Fruit fly (Drosophila melanogaster) whole organism, embryonic: ENCODE data around the gene CG8668.

Experiments
- Atf3 ChIP-seq: fragments of 200-800 bp; sonication (Bioruptor generic); optimal IDR thresholded peaks from 3 replicates; lab custom pipeline; 2016; ENCODE audit warnings: missing biosample characterization, missing genetic modification characterization
- Awh ChIP-seq: fragments of 200-800 bp; sonication (Bioruptor generic); IDR thresholded peaks from 2 replicates; pipeline ENCODE4, ENCODE4 v1.3.6; 2022; ENCODE audit warnings: missing biosample characterization, missing genetic modification characterization
- CG11247 ChIP-seq: fragments of 200-800 bp; sonication (Bioruptor generic); IDR thresholded peaks from 2 replicates; pipeline ENCODE4 v1.3.6; 2022; ENCODE audit warnings: missing biosample characterization, missing genetic modification characterization
- CG11695 ChIP-seq: fragments of 200-800 bp; sonication (Bioruptor generic); IDR thresholded peaks from 3 replicates; pipeline ENCODE4 v1.3.6; 2022; ENCODE audit warnings: missing biosample characterization, missing genetic modification characterization
- CG12155 ChIP-seq: fragments of 200-800 bp; sonication (Bioruptor generic); optimal IDR thresholded peaks from 3 replicates; lab custom pipeline; 2016; ENCODE audit warnings: missing biosample characterization, missing genetic modification characterization
- CG12236 ChIP-seq: fragments of 200-800 bp; sonication (Bioruptor generic); optimal IDR thresholded peaks from 2 replicates; lab custom pipeline; 2016; ENCODE audit warnings: missing biosample characterization, missing genetic modification characterization
- CG1233 ChIP-seq: fragments of 200-800 bp; sonication (Bioruptor generic); optimal IDR thresholded peaks from 4 replicates; lab custom pipeline; 2018; ENCODE audit warnings: missing biosample characterization, mild to moderate bottlenecking, missing genetic modification characterization
- CG12659 ChIP-seq: fragments of 200-800 bp; sonication (Bioruptor generic); optimal IDR thresholded peaks from 3 replicates; lab custom pipeline; 2017; ENCODE audit warnings: mild to moderate bottlenecking, missing biosample characterization, missing genetic modification reagents, missing genetic modification characterization
- CG13624 ChIP-seq: fragments of 200-800 bp; sonication (Bioruptor generic); optimal IDR thresholded peaks from 2 replicates; lab custom pipeline; 2016; ENCODE audit warnings: missing biosample characterization, missing genetic modification characterization
- CG14860 ChIP-seq: fragments of 200-800 bp; sonication (Bioruptor generic); IDR thresholded peaks from 3 replicates; pipeline ENCODE4 v1.3.6; 2022; ENCODE audit warnings: missing biosample characterization, missing genetic modification characterization; ENCODE audit not compliant: partially characterized antibody
- CG17328 ChIP-seq: fragments of 200-800 bp; sonication (Bioruptor generic); IDR thresholded peaks from 2 replicates; pipeline ENCODE4 v1.3.6; 2022; ENCODE audit warnings: missing biosample characterization, missing genetic modification characterization
- CG1792 ChIP-seq: fragments of 200-800 bp; sonication (Bioruptor generic); optimal IDR thresholded peaks from 2 replicates; lab custom pipeline; 2016; ENCODE audit warnings: missing biosample characterization, missing genetic modification characterization
- CG2120 ChIP-seq: fragments of 200-800 bp; sonication (Bioruptor generic); optimal IDR thresholded peaks from 3 replicates; lab custom pipeline; 2016; ENCODE audit warnings: missing biosample characterization, missing genetic modification characterization
- CG2202 ChIP-seq: fragments of 200-800 bp; sonication (Bioruptor generic); optimal IDR thresholded peaks from 2 replicates; lab custom pipeline; 2018; ENCODE audit warnings: missing biosample characterization, mild to moderate bottlenecking, missing genetic modification characterization
- CG32772 ChIP-seq: fragments of 200-800 bp; sonication (Bioruptor generic); IDR thresholded peaks from 2 replicates; pipeline ENCODE4 v1.3.6; 2022; ENCODE audit warnings: missing biosample characterization, missing genetic modification characterization
- CG4360 ChIP-seq: fragments of 200-800 bp; sonication (Bioruptor generic); IDR thresholded peaks from 2 replicates; pipeline ENCODE4 v1.3.6; 2022; ENCODE audit warnings: missing biosample characterization, missing genetic modification characterization
- CG43689 ChIP-seq: fragments of 200-800 bp; sonication (Bioruptor generic); IDR thresholded peaks from 2 replicates; pipeline ENCODE4 v1.3.6; 2022; ENCODE audit warnings: missing biosample characterization, missing genetic modification characterization
- CG6254 ChIP-seq: fragments of 200-800 bp; sonication (Bioruptor generic); optimal IDR thresholded peaks from 3 replicates; lab custom pipeline; 2017; ENCODE audit warnings: mild to moderate bottlenecking, missing biosample characterization, missing genetic modification reagents, missing genetic modification characterization
- CG6854 ChIP-seq: fragments of 200-800 bp; sonication (Bioruptor generic); optimal IDR thresholded peaks from 3 replicates; lab custom pipeline; 2017; ENCODE audit warnings: missing biosample characterization, mild to moderate bottlenecking, missing genetic modification characterization
- CG7745 ChIP-seq: fragments of 200-800 bp; sonication (Bioruptor generic); optimal IDR thresholded peaks from 2 replicates; lab custom pipeline; 2018; ENCODE audit warnings: missing biosample characterization, mild to moderate bottlenecking, missing genetic modification characterization, moderate library complexity
- CG7928 ChIP-seq: fragments of 200-800 bp; sonication (Bioruptor generic); optimal IDR thresholded peaks from 2 replicates; lab custom pipeline; 2017; ENCODE audit warnings: missing biosample characterization, mild to moderate bottlenecking, missing genetic modification characterization
- CG8478 ChIP-seq: fragments of >200 bp; optimal IDR thresholded peaks from 2 replicates; lab custom pipeline; 2018
- CHES-1-like ChIP-seq: fragments of 200-800 bp; sonication (Bioruptor generic); optimal IDR thresholded peaks from 2 replicates; lab custom pipeline; 2016; ENCODE audit warnings: missing biosample characterization, missing genetic modification characterization
- Dip2 ChIP-seq: fragments of 200-800 bp; sonication (Bioruptor generic); IDR thresholded peaks from 2 replicates; pipeline ENCODE4 v1.3.6; 2022; ENCODE audit warnings: missing biosample characterization, missing genetic modification characterization
- HLH3B ChIP-seq: fragments of 200-800 bp; sonication (Bioruptor generic); IDR thresholded peaks from 2 replicates; pipeline ENCODE4 v1.3.6; 2022; ENCODE audit warnings: missing biosample characterization, missing genetic modification characterization
- Lhr ChIP-seq: fragments of 200-800 bp; sonication (Bioruptor generic); optimal IDR thresholded peaks from 3 replicates; lab custom pipeline; 2017; ENCODE audit warnings: mild to moderate bottlenecking, missing biosample characterization, missing genetic modification reagents, missing genetic modification characterization
- Mrtf ChIP-seq: fragments of 200-800 bp; sonication (Bioruptor generic); IDR thresholded peaks from 3 replicates; pipeline ENCODE4 v1.3.6; 2022; ENCODE audit warnings: missing biosample characterization, missing genetic modification characterization
- NC2α ChIP-seq: fragments of 200-800 bp; sonication (Bioruptor generic); optimal IDR thresholded peaks from 2 replicates; lab custom pipeline; 2016; ENCODE audit warnings: missing biosample characterization, missing genetic modification characterization
- Neu2 ChIP-seq: fragments of 200-800 bp; sonication (Bioruptor generic); optimal IDR thresholded peaks from 3 replicates; lab custom pipeline; 2016; ENCODE audit warnings: missing biosample characterization, missing genetic modification characterization, borderline replicate concordance
- Oaz ChIP-seq: fragments of 200-800 bp; sonication (Bioruptor generic); IDR thresholded peaks from 2 replicates; pipeline ENCODE4 v1.3.6; 2022; ENCODE audit warnings: missing biosample characterization, missing genetic modification characterization
- Rfx ChIP-seq: fragments of 200-800 bp; sonication (Bioruptor generic); IDR thresholded peaks from 2 replicates; pipeline ENCODE4 v1.3.6; 2022; ENCODE audit warnings: missing biosample characterization, missing genetic modification characterization
- Usf ChIP-seq: fragments of 200-800 bp; sonication (Bioruptor generic); optimal IDR thresholded peaks from 2 replicates; lab custom pipeline; 2017; ENCODE audit warnings: missing genotype, missing biosample characterization, missing genetic modification characterization
- Xrp1 ChIP-seq: fragments of 200-800 bp; sonication (Bioruptor generic); IDR thresholded peaks from 2 replicates; pipeline ENCODE4 v1.3.6; 2022; ENCODE audit warnings: missing biosample characterization, missing genetic modification characterization
- az2 ChIP-seq: fragments of 200-800 bp; sonication (Bioruptor generic); optimal IDR thresholded peaks from 3 replicates; lab custom pipeline; 2016; ENCODE audit warnings: missing biosample characterization, missing genetic modification characterization
- br ChIP-seq: fragments of >200 bp; optimal IDR thresholded peaks from 2 replicates; lab custom pipeline; 2017
- chm ChIP-seq: fragments of 200-800 bp; sonication (Bioruptor generic); IDR thresholded peaks from 2 replicates; pipeline ENCODE4 v1.3.6; 2022; ENCODE audit warnings: missing biosample characterization, missing genetic modification characterization
- disco-r ChIP-seq: fragments of 200-800 bp; sonication (Bioruptor generic); optimal IDR thresholded peaks from 2 replicates; lab custom pipeline; 2016; ENCODE audit warnings: missing biosample characterization, missing genetic modification characterization
- dysf ChIP-seq: fragments of 200-800 bp; sonication (Bioruptor generic); IDR thresholded peaks from 3 replicates; pipeline ENCODE4 v1.3.6; 2022; ENCODE audit warnings: missing biosample characterization, missing genetic modification characterization
- emc ChIP-seq: fragments of 200-800 bp; sonication (Bioruptor generic); optimal IDR thresholded peaks from 2 replicates; lab custom pipeline; 2016; ENCODE audit warnings: missing biosample characterization, missing genetic modification characterization
- grau ChIP-seq: fragments of 200-800 bp; optimal IDR thresholded peaks from 3 replicates; lab custom pipeline; 2019; ENCODE audit warnings: missing biosample characterization, mild to moderate bottlenecking, missing genetic modification characterization, moderate library complexity
- ind ChIP-seq: fragments of 200-800 bp; sonication (Bioruptor generic); optimal IDR thresholded peaks from 3 replicates; lab custom pipeline; 2016; ENCODE audit warnings: missing biosample characterization, missing genetic modification characterization
- klu ChIP-seq: fragments of 200-800 bp; sonication (Bioruptor generic); IDR thresholded peaks from 2 replicates; pipeline ENCODE4 v1.3.6; 2022; ENCODE audit warnings: missing biosample characterization, missing genetic modification characterization
- lbe ChIP-seq: fragments of 200-800 bp; sonication (Bioruptor generic); optimal IDR thresholded peaks from 2 replicates; lab custom pipeline; 2016; ENCODE audit warnings: missing biosample characterization, mild to moderate bottlenecking, missing genetic modification characterization
- maf-S ChIP-seq: fragments of 200-800 bp; sonication (Bioruptor generic); optimal IDR thresholded peaks from 2 replicates; lab custom pipeline; 2016; ENCODE audit warnings: missing biosample characterization, missing genetic modification characterization
- nom ChIP-seq: fragments of 200-800 bp; sonication (Bioruptor generic); optimal IDR thresholded peaks from 2 replicates; lab custom pipeline; 2017; ENCODE audit warnings: missing biosample characterization, missing genetic modification characterization, mild to moderate bottlenecking, moderate library complexity, missing genetic modification reagents
- peb ChIP-seq: fragments of 200-800 bp; sonication (Bioruptor generic); IDR thresholded peaks from 2 replicates; pipeline ENCODE4 v1.3.6; 2022; ENCODE audit warnings: missing biosample characterization, missing genetic modification characterization
- ranshi ChIP-seq: fragments of 200-800 bp; sonication (Bioruptor generic); IDR thresholded peaks from 2 replicates; pipeline ENCODE4 v1.3.6; 2022; ENCODE audit warnings: missing biosample characterization, missing genetic modification characterization
- sens-2 ChIP-seq: fragments of 200-800 bp; sonication (Bioruptor generic); IDR thresholded peaks from 2 replicates; pipeline ENCODE4 v1.3.6; 2022; ENCODE audit warnings: missing biosample characterization, missing genetic modification characterization
- sob ChIP-seq: fragments of 200-800 bp; sonication (Bioruptor generic); IDR thresholded peaks from 2 replicates; pipeline ENCODE4 v1.3.6; 2022; ENCODE audit warnings: missing biosample characterization, missing genetic modification characterization
- ssp ChIP-seq: fragments of 200-800 bp; sonication (Bioruptor generic); IDR thresholded peaks from 2 replicates; pipeline ENCODE4 v1.3.6; 2022; ENCODE audit warnings: missing biosample characterization, missing genetic modification characterization
- tio ChIP-seq: fragments of 200-800 bp; sonication (Bioruptor generic); optimal IDR thresholded peaks from 2 replicates; lab custom pipeline; 2017; ENCODE audit warnings: missing biosample characterization, missing genetic modification characterization, inconsistent platforms
- z ChIP-seq: fragments of 200-800 bp; sonication (Bioruptor generic); IDR thresholded peaks from 3 replicates; pipeline ENCODE4 v1.3.6; 2022; ENCODE audit warnings: missing biosample characterization, missing genetic modification characterization

CG8668 gene

DNA sequence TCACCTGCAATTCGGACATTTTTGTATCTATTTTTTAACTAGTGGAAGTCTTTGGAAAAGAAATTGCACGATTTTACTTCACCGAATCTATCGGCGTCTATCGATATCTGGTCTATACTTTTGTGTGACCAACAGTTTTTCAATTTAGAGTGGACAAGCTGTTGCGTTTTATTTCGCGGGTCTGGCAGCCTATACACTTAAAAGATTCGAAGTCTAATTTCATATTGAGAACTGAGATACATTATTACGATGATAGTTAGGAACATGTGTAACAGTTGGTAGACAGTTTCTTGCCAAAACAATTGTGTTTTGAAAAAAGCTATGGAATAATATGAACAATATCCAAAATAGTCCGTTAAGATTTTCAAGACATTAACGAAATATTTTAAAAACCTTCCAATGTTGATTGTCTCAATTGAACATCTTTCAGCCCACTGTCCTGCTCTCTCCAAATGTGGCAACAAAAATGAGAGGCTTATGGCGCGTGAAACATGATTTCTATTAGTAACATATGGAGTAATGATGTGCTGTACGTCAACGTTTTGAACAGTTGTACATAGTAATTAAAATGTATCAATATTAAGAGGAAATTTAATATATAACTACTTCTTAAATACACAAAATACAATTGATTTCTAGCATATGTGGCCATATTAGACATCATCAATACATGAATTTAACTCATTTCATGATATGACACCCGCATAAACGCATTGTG, 35.7 kb downstream of the CG8668 start, which contains the start of gene Acbp1 (continued):
- peak; percentile 94 for TF ChIP-seq Atf3 (GFP tag; lab: Kevin White, UChicago)
- TF ChIP-seq ranshi (GFP tag; lab: Robert Waterston, UW): peak; percentile 86
- peak; percentile 97 for TF ChIP-seq CHES-1-like (GFP tag; lab: Kevin White, UChicago)
- TF ChIP-seq Lhr (GFP tag; lab: Kevin White, UChicago): peak; percentile 91
- peak; percentile 93 for TF ChIP-seq CG12155 (GFP tag; lab: Kevin White, UChicago)
- TF ChIP-seq tio (GFP tag; lab: Kevin White, UChicago): peak; percentile 91
- TF ChIP-seq disco-r (GFP tag; lab: Kevin White, UChicago): peak; percentile 82
- peak; percentile 95 for TF ChIP-seq maf-S (GFP tag; lab: Kevin White, UChicago)
- TF ChIP-seq Mrtf (GFP tag; lab: Robert Waterston, UW): peak; percentile 90
- TF ChIP-seq CG6854: peak; percentile 99
- TF ChIP-seq CG1233 (GFP tag; lab: Kevin White, UChicago): peak; percentile 97
- TF ChIP-seq az2: peak; percentile 94
- peak; percentile 54; the same call in 1 of the 3 replicates for TF ChIP-seq z (GFP tag; lab: Robert Waterston, UW)
- TF ChIP-seq CG17328 (GFP tag; lab: Robert Waterston, UW): peak; percentile 81
- peak; percentile 88 for TF ChIP-seq klu (GFP tag; lab: Robert Waterston, UW)
- peak; percentile 95 for TF ChIP-seq lbe
- TF ChIP-seq CG43689 (GFP tag; lab: Robert Waterston, UW): peak; percentile 39
- peak; percentile 97 for TF ChIP-seq nom
- peak; percentile 98 for TF ChIP-seq grau
- peak; percentile 91 for TF ChIP-seq chm (GFP tag; lab: Robert Waterston, UW)
- peak; percentile 87 for TF ChIP-seq NC2α (GFP tag; lab: Kevin White, UChicago)
- TF ChIP-seq dysf (GFP tag; lab: Robert Waterston, UW): peak; percentile 95
- TF ChIP-seq HLH3B (GFP tag; lab: Robert Waterston, UW): peak; percentile 90
- peak; percentile 97 for TF ChIP-seq CG12659
- TF ChIP-seq CG1792: peak; percentile 94
- peak; percentile 92 for TF ChIP-seq ind (GFP tag; lab: Kevin White, UChicago)
- peak; percentile 73 for TF ChIP-seq CG7928 (GFP tag; lab: Kevin White, UChicago)
- peak; percentile 98 for TF ChIP-seq CG2202 (tag; lab: Kevin White, UChicago)
- TF ChIP-seq Awh: peak; percentile 86
- TF ChIP-seq CG14860: peak; percentile 74
- TF ChIP-seq CG2120 (GFP tag; lab: Kevin White, UChicago): peak; percentile 98
- TF ChIP-seq CG6254: peak; percentile 94
- TF ChIP-seq CG32772 (GFP tag; lab: Robert Waterston, UW): peak; percentile 90
- TF ChIP-seq Dip2: no peak
- TF ChIP-seq CG7745: peak; percentile 93
- TF ChIP-seq ssp (GFP tag; lab: Robert Waterston, UW): peak; percentile 87
- peak; percentile 86 for TF ChIP-seq Usf
- TF ChIP-seq Neu2 (GFP tag; lab: Kevin White, UChicago): peak; percentile 89
- peak; percentile 93 for TF ChIP-seq Xrp1
- TF ChIP-seq CG11695 (GFP tag; lab: Robert Waterston, UW): peak; percentile 94
- no peak for TF ChIP-seq br (lab: Kevin White, UChicago)
- peak; percentile 94 for TF ChIP-seq sob
- TF ChIP-seq CG11247: peak; percentile 89
- TF ChIP-seq Rfx (GFP tag; lab: Robert Waterston, UW): peak; percentile 92
- TF ChIP-seq peb: peak; percentile 58; the same call in 1 of the 2 replicates
- peak; percentile 76 for TF ChIP-seq Oaz (GFP tag; lab: Robert Waterston, UW)
- peak; percentile 75 for TF ChIP-seq emc
- TF ChIP-seq CG8478 (lab: Kevin White, UChicago): no peak
- peak; percentile 89 for TF ChIP-seq sens-2
- peak; percentile 64 for TF ChIP-seq CG4360
- peak; percentile 97 for TF ChIP-seq CG13624 (GFP tag; lab: Kevin White, UChicago)
- TF ChIP-seq CG12236 (GFP tag; lab: Kevin White, UChicago): peak; percentile 89
